Fruit fly (Drosophila melanogaster) whole organism, prepupa: ENCODE results near the gene CG7248.

Experiments used
- CG10631 ChIP-seq: fragments of 200-800 bp; sonication (Bioruptor generic); optimal IDR thresholded peaks from 2 replicates; lab custom pipeline; 2016; ENCODE audit warnings: missing biosample characterization, missing genetic modification characterization
- CG10669 ChIP-seq: fragments of 200-800 bp; sonication (Bioruptor generic); optimal IDR thresholded peaks from 3 replicates; lab custom pipeline; 2018; ENCODE audit warnings: missing biosample characterization, mild to moderate bottlenecking, missing genetic modification characterization, moderate library complexity
- CG11762 ChIP-seq: fragments of 200-800 bp; sonication (Bioruptor generic); optimal IDR thresholded peaks from 3 replicates; lab custom pipeline; 2016; ENCODE audit warnings: missing biosample characterization, missing genetic modification characterization; ENCODE audit not compliant: insufficient read depth
- CG15336 ChIP-seq: fragments of 200-800 bp; sonication (Bioruptor generic); IDR thresholded peaks from 2 replicates; pipeline ENCODE4 v1.3.6; 2022; ENCODE audit warnings: missing biosample characterization, missing genetic modification characterization
- CG1621 ChIP-seq: fragments of 200-800 bp; sonication (Bioruptor generic); optimal IDR thresholded peaks from 3 replicates; lab custom pipeline; 2018; ENCODE audit warnings: missing biosample characterization, mild to moderate bottlenecking, missing genetic modification characterization
- CG3032 ChIP-seq: fragments of 200-800 bp; optimal IDR thresholded peaks from 2 replicates; lab custom pipeline; 2019; ENCODE audit warnings: missing biosample characterization, mild to moderate bottlenecking, missing genetic modification characterization, moderate library complexity
- CG31627 ChIP-seq: fragments of 200-800 bp; sonication (Bioruptor generic); optimal IDR thresholded peaks from 3 replicates; lab custom pipeline; 2016; ENCODE audit warnings: missing biosample characterization, missing genetic modification characterization
- CG32006 ChIP-seq: fragments of 200-800 bp; sonication (Bioruptor generic); optimal IDR thresholded peaks from 3 replicates; lab custom pipeline; 2017; ENCODE audit warnings: missing biosample characterization, mild to moderate bottlenecking, missing genetic modification characterization
- CG34406 ChIP-seq: fragments of 200-800 bp; sonication (Bioruptor generic); optimal IDR thresholded peaks from 3 replicates; lab custom pipeline; 2016; ENCODE audit warnings: missing biosample characterization, missing genetic modification characterization
- CG3919 ChIP-seq: fragments of 200-800 bp; sonication (Bioruptor generic); optimal IDR thresholded peaks from 3 replicates; lab custom pipeline; 2016; ENCODE audit warnings: missing biosample characterization, missing genetic modification characterization
- CG6163 ChIP-seq: fragments of 200-800 bp; sonication (Bioruptor generic); IDR thresholded peaks from 3 replicates; pipeline ENCODE4 v1.3.6; 2022; ENCODE audit warnings: missing biosample characterization, missing genetic modification characterization
- CG6276 ChIP-seq: fragments of 200-800 bp; sonication (Bioruptor generic); optimal IDR thresholded peaks from 2 replicates; lab custom pipeline; 2017; ENCODE audit warnings: missing biosample characterization, mild to moderate bottlenecking, missing genetic modification characterization
- CG6792 ChIP-seq: fragments of 200-800 bp; sonication (Bioruptor generic); optimal IDR thresholded peaks from 3 replicates; lab custom pipeline; 2016; ENCODE audit warnings: missing biosample characterization, missing genetic modification characterization
- CG6854 ChIP-seq: fragments of 200-800 bp; sonication (Bioruptor generic); optimal IDR thresholded peaks from 2 replicates; lab custom pipeline; 2017; ENCODE audit warnings: missing biosample characterization, mild to moderate bottlenecking, missing genetic modification characterization
- CG7368 ChIP-seq: fragments of 200-800 bp; sonication (Bioruptor generic); optimal IDR thresholded peaks from 3 replicates; lab custom pipeline; 2016; ENCODE audit warnings: missing biosample characterization, missing genetic modification characterization
- CG8119 ChIP-seq: fragments of 200-800 bp; sonication (Bioruptor generic); IDR thresholded peaks from 3 replicates; pipeline ENCODE4 v1.3.6; 2022; ENCODE audit warnings: missing biosample characterization, missing genetic modification characterization
- CG8632 ChIP-seq: fragments of 200-800 bp; sonication (Bioruptor generic); optimal IDR thresholded peaks from 3 replicates; lab custom pipeline; 2016; ENCODE audit warnings: missing biosample characterization, missing genetic modification characterization
- CG9139 ChIP-seq: fragments of 200-800 bp; sonication (Bioruptor generic); optimal IDR thresholded peaks from 3 replicates; lab custom pipeline; 2017; ENCODE audit warnings: missing biosample characterization, mild to moderate bottlenecking, missing genetic modification characterization
- Eip75B ChIP-seq: fragments of 200-800 bp; sonication (Bioruptor generic); optimal IDR thresholded peaks from 3 replicates; lab custom pipeline; 2016; ENCODE audit warnings: missing biosample characterization, missing genetic modification characterization
- Ets96B ChIP-seq: fragments of 200-800 bp; optimal IDR thresholded peaks from 2 replicates; lab custom pipeline; 2019; ENCODE audit warnings: missing biosample characterization, mild to moderate bottlenecking, missing genetic modification characterization, moderate library complexity
- Gug ChIP-seq: fragments of 200-800 bp; sonication (Bioruptor generic); IDR thresholded peaks from 2 replicates; pipeline ENCODE4 v1.3.6; 2022; ENCODE audit warnings: missing biosample characterization, missing genetic modification characterization
- Hr38 ChIP-seq: sonication (Bioruptor generic); optimal IDR thresholded peaks from 2 replicates; lab custom pipeline; 2016; ENCODE audit warnings: missing biosample characterization, missing genetic modification characterization
- Hr39 ChIP-seq: fragments of 200-800 bp; sonication (Bioruptor generic); optimal IDR thresholded peaks from 2 replicates; lab custom pipeline; 2016; ENCODE audit warnings: missing biosample characterization, missing genetic modification characterization
- Hr4 ChIP-seq: fragments of 200-800 bp; sonication (Bioruptor generic); optimal IDR thresholded peaks from 3 replicates; lab custom pipeline; 2016; ENCODE audit warnings: missing biosample characterization, missing genetic modification characterization
- Lpt ChIP-seq: fragments of 200-800 bp; sonication (Bioruptor generic); optimal IDR thresholded peaks from 3 replicates; lab custom pipeline; 2016; ENCODE audit warnings: missing biosample characterization, missing genetic modification characterization
- Met ChIP-seq: fragments of 200-800 bp; sonication (Bioruptor generic); optimal IDR thresholded peaks from 3 replicates; lab custom pipeline; 2016; ENCODE audit warnings: missing biosample characterization, missing genetic modification characterization
- OdsH ChIP-seq: fragments of 200-800 bp; sonication (Bioruptor generic); optimal IDR thresholded peaks from 3 replicates; lab custom pipeline; 2016; ENCODE audit warnings: missing biosample characterization, missing genetic modification characterization
- Smox ChIP-seq: fragments of 200-800 bp; sonication (Bioruptor generic); optimal IDR thresholded peaks from 3 replicates; lab custom pipeline; 2016; ENCODE audit warnings: missing biosample characterization, missing genetic modification characterization
- Sox102F ChIP-seq: fragments of 200-800 bp; sonication (Bioruptor generic); optimal IDR thresholded peaks from 2 replicates; lab custom pipeline; 2016; ENCODE audit warnings: missing biosample characterization, mild to moderate bottlenecking, missing genetic modification characterization
- Sox15 ChIP-seq: fragments of 200-800 bp; sonication (Bioruptor generic); optimal IDR thresholded peaks from 3 replicates; lab custom pipeline; 2016; ENCODE audit warnings: missing biosample characterization, missing genetic modification characterization
- achi ChIP-seq: fragments of 200-800 bp; sonication (Bioruptor generic); optimal IDR thresholded peaks from 3 replicates; lab custom pipeline; 2016; ENCODE audit warnings: missing biosample characterization, missing genetic modification characterization
- acj6 ChIP-seq: fragments of 200-800 bp; sonication (Bioruptor generic); optimal IDR thresholded peaks from 3 replicates; lab custom pipeline; 2016; ENCODE audit warnings: missing biosample characterization, missing genetic modification characterization
- dsx ChIP-seq: fragments of 200-800 bp; optimal IDR thresholded peaks from 3 replicates; lab custom pipeline; 2019; ENCODE audit warnings: missing biosample characterization, mild to moderate bottlenecking, missing genetic modification characterization, moderate library complexity; ENCODE audit not compliant: poor library complexity, severe bottlenecking
- eg ChIP-seq: fragments of 200-800 bp; sonication (Bioruptor generic); IDR thresholded peaks from 3 replicates; pipeline ENCODE4 v1.3.6; 2022; ENCODE audit warnings: missing biosample characterization, missing genetic modification characterization
- esn ChIP-seq: fragments of 200-800 bp; sonication (Bioruptor generic); optimal IDR thresholded peaks from 2 replicates; lab custom pipeline; 2016; ENCODE audit warnings: missing biosample characterization, mild to moderate bottlenecking, missing genetic modification characterization, moderate library complexity
- fd59A ChIP-seq: fragments of 200-800 bp; sonication (Bioruptor generic); optimal IDR thresholded peaks from 2 replicates; lab custom pipeline; 2017; ENCODE audit warnings: missing biosample characterization, mild to moderate bottlenecking, missing genetic modification characterization, missing genetic modification reagents
- fd85E ChIP-seq: fragments of 200-800 bp; sonication (Bioruptor generic); optimal IDR thresholded peaks from 3 replicates; lab custom pipeline; 2016; ENCODE audit warnings: missing biosample characterization, missing genetic modification characterization
- fkh ChIP-seq: fragments of 200-800 bp; sonication (Bioruptor generic); optimal IDR thresholded peaks from 3 replicates; lab custom pipeline; 2017; ENCODE audit warnings: missing biosample characterization, mild to moderate bottlenecking, missing genetic modification characterization, moderate library complexity
- lz ChIP-seq: fragments of 200-800 bp; sonication (Bioruptor generic); optimal IDR thresholded peaks from 3 replicates; lab custom pipeline; 2016; ENCODE audit warnings: missing biosample characterization, missing genetic modification characterization
- net ChIP-seq: fragments of 200-800 bp; sonication (Bioruptor generic); optimal IDR thresholded peaks from 3 replicates; lab custom pipeline; 2016; ENCODE audit warnings: missing biosample characterization, missing genetic modification characterization
- pdm3 ChIP-seq: fragments of 200-800 bp; sonication (Bioruptor generic); optimal IDR thresholded peaks from 3 replicates; lab custom pipeline; 2016; ENCODE audit warnings: missing biosample characterization, missing genetic modification characterization
- salr ChIP-seq, 2 experiments: fragments of 200-800 bp; sonication (Bioruptor generic); optimal IDR thresholded peaks; 3 replicates each; lab custom pipeline; 2016 to 2018; ENCODE audit warnings: missing biosample characterization in 2 of 2, missing genetic modification characterization in 2 of 2, mild to moderate bottlenecking in 1 of 2
- spab ChIP-seq: fragments of 200-800 bp; sonication (Bioruptor generic); optimal IDR thresholded peaks from 2 replicates; lab custom pipeline; 2017; ENCODE audit warnings: missing biosample characterization, mild to moderate bottlenecking, missing genetic modification characterization, missing genetic modification reagents
- ss ChIP-seq, 2 experiments: fragments of 200-800 bp; sonication (Bioruptor generic); optimal IDR thresholded peaks; 2 replicates in 1 of 2; 3 replicates in 1 of 2; lab custom pipeline; 2017 to 2018; ENCODE audit warnings: mild to moderate bottlenecking in 2 of 2, missing biosample characterization in 2 of 2, missing genetic modification characterization in 2 of 2, moderate library complexity in 1 of 2
- svp ChIP-seq: fragments of 200-800 bp; sonication (Bioruptor generic); peaks from one replicate; lab custom pipeline; 2016; ENCODE audit warnings: missing biosample characterization, missing genetic modification characterization
- vri ChIP-seq: fragments of 200-800 bp; sonication (Bioruptor generic); optimal IDR thresholded peaks from 3 replicates; lab custom pipeline; 2016; ENCODE audit warnings: missing biosample characterization, mild to moderate bottlenecking, missing genetic modification characterization

CG7248 gene

dm6 chr3L:12002321-12003248, 48.7 kb downstream of the CG7248 start, which contains the start of the genes Pop2 and CG6928 (continued):
- TF ChIP-seq CG10631 (GFP tag; lab: Kevin White, UChicago) (peak; percentile 75), acj6 (GFP tag; lab: Kevin White, UChicago) (peak; percentile 71), spab (GFP tag; lab: Kevin White, UChicago) (no peak), CG3919 (GFP tag; lab: Kevin White, UChicago) (no peak), CG7368 (GFP tag; lab: Kevin White, UChicago) (peak; percentile 21), CG3032 (peak; percentile 33), Sox15 (GFP tag; lab: Kevin White, UChicago) (peak; percentile 51), vri (GFP tag; lab: Kevin White, UChicago) (no peak), CG10669 (GFP tag; lab: Kevin White, UChicago) (no peak), lz (peak; percentile 79), CG34406 (peak; percentile 22), Hr38 (GFP tag; lab: Kevin White, UChicago) (peak; percentile 75), CG6854 (GFP tag; lab: Kevin White, UChicago) (no peak), Gug (GFP tag; lab: Robert Waterston, UW) (0 out of 2 replicates have a peak, but pooled peaks have one; percentile 39), Eip75B (GFP tag; lab: Kevin White, UChicago) (peak; percentile 55), CG6276 (GFP tag; lab: Kevin White, UChicago) (no peak), Ets96B (tag; lab: Kevin White, UChicago) (no peak), OdsH (GFP tag; lab: Kevin White, UChicago) (peak; percentile 66), pdm3 (GFP tag; lab: Kevin White, UChicago) (no peak), CG8632 (no peak), CG1621 (tag; lab: Kevin White, UChicago) (no peak), svp (GFP tag; lab: Kevin White, UChicago) (no peak), Hr4 (peak; percentile 63), Sox102F (GFP tag; lab: Kevin White, UChicago) (peak; percentile 52), esn (GFP tag; lab: Kevin White, UChicago) (peak; percentile 73), Met (GFP tag; lab: Kevin White, UChicago) (peak; percentile 45), Hr39 (GFP tag; lab: Kevin White, UChicago) (peak; percentile 80), achi (peak; percentile 79), CG11762 (no peak), CG32006 (GFP tag; lab: Kevin White, UChicago) (no peak), ss (GFP tag; optimal IDR thresholded peaks at IDR 0.05; lab: Kevin White, UChicago) (no peak), CG8119 (GFP tag; lab: Robert Waterston, UW) (no peak), fd59A (GFP tag; lab: Kevin White, UChicago) (no peak), Lpt (GFP tag; lab: Kevin White, UChicago) (peak; percentile 8), CG6163 (GFP tag; lab: Robert Waterston, UW) (peak; percentile 61; the same call in 1 of the 3 replicates), dsx (GFP tag; lab: Kevin White, UChicago) (no peak), CG6792 (peak; percentile 12), net (GFP tag; lab: Kevin White, UChicago) (no peak), eg (GFP tag; lab: Robert Waterston, UW) (peak; percentile 59), fd85E (peak; percentile 24)

- TF ChIP-seq CG8119 (GFP tag; lab: Robert Waterston, UW) (no peak), fd59A (GFP tag; lab: Kevin White, UChicago) (no peak), CG31627 (GFP tag; lab: Kevin White, UChicago) (no peak), ss (GFP tag; optimal IDR thresholded peaks at IDR 0.05; lab: Kevin White, UChicago) (no peak), Smox (GFP tag; lab: Kevin White, UChicago) (no peak), vri (GFP tag; lab: Kevin White, UChicago) (no peak), Hr4 (no peak), fkh (no peak), Gug (GFP tag; lab: Robert Waterston, UW) (no peak), CG3919 (GFP tag; lab: Kevin White, UChicago) (no peak), CG15336 (GFP tag; lab: Robert Waterston, UW) (no peak), CG9139 (GFP tag; lab: Kevin White, UChicago) (no peak), salr (GFP tag; optimal IDR thresholded peaks at IDR 0.05; lab: Kevin White, UChicago) (no peak), CG3032 (no peak)
- TF ChIP-seq, all 60 proteins: peak for 0
Measured at dm6 chr3L:12003457-12003856, 49.6 kb downstream of the CG7248 start.
